Fruit fly (Drosophila melanogaster): ENCODE measurements around the gene Cap-D3.

Cap-D3 gene

DNA sequence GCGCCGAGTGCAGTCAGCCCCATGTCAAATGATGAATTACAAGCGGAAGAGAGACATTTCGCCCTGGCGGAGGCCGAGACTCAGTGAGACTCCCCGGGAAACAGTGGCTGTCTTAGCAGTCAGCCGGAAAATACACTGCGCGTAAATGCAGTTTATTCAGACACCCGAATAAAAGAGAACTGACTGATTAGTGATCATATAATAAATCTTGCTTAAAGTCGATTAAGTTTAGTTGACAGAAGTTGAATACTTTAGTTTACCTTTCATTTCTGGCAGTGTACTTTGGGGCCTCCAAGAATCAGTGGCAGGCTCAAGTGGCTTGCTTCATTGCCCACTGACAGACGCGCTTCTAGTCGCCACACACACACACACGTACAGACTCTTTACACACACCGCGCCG is 34.5 kb upstream of the Cap-D3 start (continued):
- peak; percentile 75 for TF ChIP-seq CG32006 (GFP tag; optimal IDR thresholded peaks at IDR 0.05)
- TF ChIP-seq net (GFP tag; optimal IDR thresholded peaks at IDR 0.05): peak; percentile 56
- TF ChIP-seq fkh (GFP tag; optimal IDR thresholded peaks at IDR 0.05): no peak
- TF ChIP-seq vri (GFP tag; optimal IDR thresholded peaks at IDR 0.05): peak; percentile 2
- TF ChIP-seq Sox14 (GFP tag; optimal IDR thresholded peaks at IDR 0.05): peak; percentile 77
- peak; percentile 62 for TF ChIP-seq CG16779 (tag; optimal IDR thresholded peaks at IDR 0.05)
- no peak for TF ChIP-seq CG11294 (GFP tag; IDR thresholded peaks at IDR 0.05)
- no peak for TF ChIP-seq CG6854 (GFP tag; optimal IDR thresholded peaks at IDR 0.05)
- TF ChIP-seq CG11762 (GFP tag; optimal IDR thresholded peaks at IDR 0.05; ENCODE audit: insufficient read depth): peak; percentile 55
- TF ChIP-seq CG9139 (GFP tag; optimal IDR thresholded peaks at IDR 0.05): peak; percentile 67
- peak; percentile 76 for TF ChIP-seq spab (GFP tag; optimal IDR thresholded peaks at IDR 0.05)
- peak; percentile 74 for TF ChIP-seq CG3032 (tag; optimal IDR thresholded peaks at IDR 0.05)
- peak; percentile 30 for TF ChIP-seq Sox102F (GFP tag; optimal IDR thresholded peaks at IDR 0.05)
- peak; percentile 54 for TF ChIP-seq fd59A (GFP tag; optimal IDR thresholded peaks at IDR 0.05)
- peak; percentile 67 for TF ChIP-seq OdsH (GFP tag; optimal IDR thresholded peaks at IDR 0.05)
- peak; percentile 65 for TF ChIP-seq svp (GFP tag)
- TF ChIP-seq CG8319 (GFP tag; optimal IDR thresholded peaks at IDR 0.05): peak; percentile 45
- TF ChIP-seq Blimp-1 (GFP tag; optimal IDR thresholded peaks at IDR 0.05): no peak
- TF ChIP-seq Hr4 (GFP tag; optimal IDR thresholded peaks at IDR 0.05): peak; percentile 51
- peak; percentile 58 for TF ChIP-seq Hr39 (GFP tag; optimal IDR thresholded peaks at IDR 0.05)
- peak; percentile 50 for TF ChIP-seq Sox15 (GFP tag; optimal IDR thresholded peaks at IDR 0.05)
- no peak for TF ChIP-seq Smox (GFP tag; optimal IDR thresholded peaks at IDR 0.05)
- TF ChIP-seq Lpt (GFP tag; optimal IDR thresholded peaks at IDR 0.05): peak; percentile 42
- TF ChIP-seq CG7368 (GFP tag; optimal IDR thresholded peaks at IDR 0.05): peak; percentile 74
- peak; percentile 56 for TF ChIP-seq cyc (GFP tag; optimal IDR thresholded peaks at IDR 0.05)
- peak; percentile 67 for TF ChIP-seq pdm3 (GFP tag; optimal IDR thresholded peaks at IDR 0.05)
- TF ChIP-seq achi (GFP tag; optimal IDR thresholded peaks at IDR 0.05): peak; percentile 75
- TF ChIP-seq lz (GFP tag; optimal IDR thresholded peaks at IDR 0.05): peak; percentile 23
- peak; percentile 37 for TF ChIP-seq CG31627 (GFP tag; optimal IDR thresholded peaks at IDR 0.05)
- no peak for TF ChIP-seq dac (GFP tag; optimal IDR thresholded peaks at IDR 0.05)
- TF ChIP-seq Ets21C (GFP tag; optimal IDR thresholded peaks at IDR 0.05): no peak
- peak; percentile 87 for TF ChIP-seq CG6163 (GFP tag; IDR thresholded peaks at IDR 0.05)
- TF ChIP-seq CG3919 (GFP tag; optimal IDR thresholded peaks at IDR 0.05): peak; percentile 80
- TF ChIP-seq Ets96B (tag; optimal IDR thresholded peaks at IDR 0.05): peak; percentile 79
- peak; percentile 56; the same call in 1 of the 2 replicates for TF ChIP-seq CG15336 (GFP tag; IDR thresholded peaks at IDR 0.05)
- peak; percentile 75 for TF ChIP-seq CG8119 (GFP tag; IDR thresholded peaks at IDR 0.05)
- peak; percentile 63 for TF ChIP-seq esn (GFP tag; optimal IDR thresholded peaks at IDR 0.05)
- peak; percentile 73 for TF ChIP-seq eg (GFP tag; IDR thresholded peaks at IDR 0.05)
- peak; percentile 61 for TF ChIP-seq dsx (GFP tag; optimal IDR thresholded peaks at IDR 0.05; ENCODE audit: poor library complexity, severe bottlenecking)
- TF ChIP-seq CG6276 (GFP tag; optimal IDR thresholded peaks at IDR 0.05): peak; percentile 29

dm6 chr2L:5492924-5493323 is 32.8 kb upstream of the Cap-D3 start:
- peak; percentile 68 for TF ChIP-seq acj6 (GFP tag; optimal IDR thresholded peaks at IDR 0.05)
- peak; percentile 47 for TF ChIP-seq CG34406 (GFP tag; optimal IDR thresholded peaks at IDR 0.05)
- TF ChIP-seq CG11762 (GFP tag; optimal IDR thresholded peaks at IDR 0.05; ENCODE audit: insufficient read depth): peak; percentile 42
- TF ChIP-seq Ets21C (GFP tag; optimal IDR thresholded peaks at IDR 0.05): peak; percentile 73
- peak; percentile 29 for TF ChIP-seq CG32006 (GFP tag; optimal IDR thresholded peaks at IDR 0.05)
- TF ChIP-seq Ets96B (tag; optimal IDR thresholded peaks at IDR 0.05): peak; percentile 65
- TF ChIP-seq Eip75B (GFP tag; optimal IDR thresholded peaks at IDR 0.05): peak; percentile 70
- peak; percentile 48 for TF ChIP-seq fd59A (GFP tag; optimal IDR thresholded peaks at IDR 0.05)
- TF ChIP-seq vri (GFP tag; optimal IDR thresholded peaks at IDR 0.05): peak; percentile 80
- no peak for TF ChIP-seq Gug (GFP tag; IDR thresholded peaks at IDR 0.05)
- peak; percentile 47 for TF ChIP-seq CG6854 (GFP tag; optimal IDR thresholded peaks at IDR 0.05)
- TF ChIP-seq Lpt (GFP tag; optimal IDR thresholded peaks at IDR 0.05): no peak
- no peak for TF ChIP-seq dac (GFP tag; optimal IDR thresholded peaks at IDR 0.05)
- TF ChIP-seq fkh (GFP tag; optimal IDR thresholded peaks at IDR 0.05): no peak
- TF ChIP-seq CG31627 (GFP tag; optimal IDR thresholded peaks at IDR 0.05): peak; percentile 81
- peak; percentile 51 for TF ChIP-seq CG10631 (GFP tag; optimal IDR thresholded peaks at IDR 0.05)
- no peak for TF ChIP-seq fd85E (GFP tag; optimal IDR thresholded peaks at IDR 0.05)
- peak; percentile 61 for TF ChIP-seq OdsH (GFP tag; optimal IDR thresholded peaks at IDR 0.05)
- TF ChIP-seq net (GFP tag; optimal IDR thresholded peaks at IDR 0.05): peak; percentile 48
- TF ChIP-seq dsx (GFP tag; optimal IDR thresholded peaks at IDR 0.05; ENCODE audit: poor library complexity, severe bottlenecking): peak; percentile 51
- peak; percentile 82 for TF ChIP-seq Smox (GFP tag; optimal IDR thresholded peaks at IDR 0.05)
- TF ChIP-seq CG11294 (GFP tag; IDR thresholded peaks at IDR 0.05): no peak
- TF ChIP-seq topi (GFP tag; optimal IDR thresholded peaks at IDR 0.05): peak; percentile 82
- TF ChIP-seq CG11902 (GFP tag; optimal IDR thresholded peaks at IDR 0.05): peak; percentile 41
- peak; percentile 54 for TF ChIP-seq pdm3 (GFP tag; optimal IDR thresholded peaks at IDR 0.05)
- TF ChIP-seq lz (GFP tag; optimal IDR thresholded peaks at IDR 0.05): peak; percentile 82
- peak; percentile 45 for TF ChIP-seq Blimp-1 (GFP tag; optimal IDR thresholded peaks at IDR 0.05)
- peak; percentile 37 to 53 for TF ChIP-seq ss (GFP tag; optimal IDR thresholded peaks at IDR 0.05)

Measured in whole organism, prepupa.